Fruit fly (Drosophila melanogaster): ENCODE measurements around the gene mei-38.

dm6 chrX:1466505-1467381, 10.1 kb upstream of the mei-38 start:
- peak; percentile 99 for TF ChIP-seq cic (GFP tag; optimal IDR thresholded peaks at IDR 0.05)
- peak; percentile 73 for TF ChIP-seq pad (GFP tag; optimal IDR thresholded peaks at IDR 0.05)
- no peak for TF ChIP-seq CG14711 (tag; optimal IDR thresholded peaks at IDR 0.05)
- TF ChIP-seq kay (GFP tag; ENCODE audit: borderline replicate concordance), result no peak
- no peak for TF ChIP-seq Crg-1 (GFP tag; optimal IDR thresholded peaks at IDR 0.05)
- peak; percentile 10 for TF ChIP-seq CG7101 (tag; optimal IDR thresholded peaks at IDR 0.05)
- peak; percentile 68 for TF ChIP-seq ovo (GFP tag; optimal IDR thresholded peaks at IDR 0.05)

Measured in whole organism, adult.